Worm (Caenorhabditis elegans): Measurements from ENCODE around the gene ZK105.13.

DNA sequence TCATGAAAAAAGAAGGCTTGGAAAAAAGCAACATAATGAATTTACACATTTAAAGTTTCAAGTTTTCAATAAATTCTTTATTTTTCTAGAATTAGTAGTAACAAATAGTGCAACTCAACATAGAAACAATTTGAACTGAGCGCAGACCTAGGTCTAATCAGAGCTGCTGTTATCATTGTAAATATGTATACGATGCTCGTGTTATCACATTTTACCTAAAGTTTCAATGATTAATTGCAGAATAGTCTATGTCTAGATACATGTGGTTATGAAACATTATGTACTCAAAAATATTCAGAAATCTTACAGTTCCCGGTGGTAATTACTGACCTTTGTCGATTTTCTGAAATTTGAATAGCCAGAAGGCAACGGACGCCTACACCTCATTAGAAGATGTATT is 43.0 kb upstream of the ZK105.13 start:
- TF ChIP-seq him-1 (tag; optimal IDR thresholded peaks at IDR 0.05) (no peak), W03F9.2 (tag; optimal IDR thresholded peaks at IDR 0.05) (no peak), dao-5 (tag; optimal IDR thresholded peaks at IDR 0.05) (no peak)
